Worm (Caenorhabditis elegans) whole organism, mixed stage, embryonic: ENCODE results near the gene ckb-1.

Experiments used
- lsy-2 ChIP-seq: fragments of 150-350 bp; optimal IDR thresholded peaks from 2 replicates; lab custom pipeline; 2014; ENCODE audit warnings: missing biosample characterization, missing genetic modification characterization
- nhr-76 ChIP-seq: sonication (generic microtip); optimal IDR thresholded peaks from 2 replicates; lab custom pipeline; 2017; ENCODE audit warnings: missing biosample characterization, missing genetic modification characterization
- pha-4 ChIP-seq: fragments of 150-350 bp; optimal IDR thresholded peaks from 2 replicates; lab custom pipeline; 2018; ENCODE audit warnings: missing biosample characterization, missing genetic modification reagents, missing genetic modification characterization
- sem-2 ChIP-seq: fragments of 200-800 bp; sonication (Bioruptor generic); optimal IDR thresholded peaks from 2 replicates; lab custom pipeline; 2018; ENCODE audit warnings: mild to moderate bottlenecking, missing genetic modification characterization, missing compliant biosample characterization
- snpc-4 ChIP-seq: fragments of 150-350 bp; optimal IDR thresholded peaks from 2 replicates; lab custom pipeline; 2014; ENCODE audit warnings: missing biosample characterization, missing genetic modification characterization
- unc-39 ChIP-seq: fragments of 150-350 bp; optimal IDR thresholded peaks from 2 replicates; lab custom pipeline; 2014; ENCODE audit warnings: missing biosample characterization, missing genetic modification characterization
- unc-62 ChIP-seq: fragments of 150-350 bp; optimal IDR thresholded peaks from 2 replicates; lab custom pipeline; 2014; ENCODE audit warnings: missing biosample characterization, missing genetic modification reagents, missing genetic modification characterization
- ztf-11 ChIP-seq: fragments of 150-350 bp; optimal IDR thresholded peaks from 2 replicates; lab custom pipeline; 2014; ENCODE audit warnings: missing biosample characterization, missing genetic modification characterization

DNA sequence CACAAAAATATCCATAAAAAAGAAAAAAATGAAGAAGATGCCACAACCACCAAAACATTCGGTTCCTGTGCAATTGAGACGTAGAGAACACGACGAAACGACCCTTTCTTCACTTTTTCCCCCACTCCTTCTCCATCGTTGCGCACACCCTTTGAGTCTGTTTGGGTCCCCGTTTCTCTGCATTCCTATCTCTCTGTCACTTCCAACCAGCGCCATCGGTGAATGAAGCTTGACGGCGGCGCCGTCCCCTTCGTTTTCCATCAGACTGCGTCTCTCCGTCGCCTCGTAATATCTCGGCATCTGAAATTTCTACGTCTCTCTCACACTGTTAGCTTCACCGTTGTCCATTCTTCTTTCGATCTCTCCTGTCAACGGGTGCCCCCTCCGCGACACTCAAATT lies 29.5 kb upstream of the ckb-1 start:
- TF ChIP-seq lsy-2 (tag; lab: Kevin White, UChicago), result no peak
- TF ChIP-seq ztf-11, result no peak
- no peak for TF ChIP-seq snpc-4 (tag; lab: Kevin White, UChicago)
- TF ChIP-seq pha-4 (tag; lab: Kevin White, UChicago), result no peak
- TF ChIP-seq unc-62, result no peak
- TF ChIP-seq nhr-76, result no peak
- no peak for TF ChIP-seq unc-39
- TF ChIP-seq sem-2, result no peak
